Worm (Caenorhabditis elegans): Measurements from ENCODE around the gene ZC262.7.

DNA sequence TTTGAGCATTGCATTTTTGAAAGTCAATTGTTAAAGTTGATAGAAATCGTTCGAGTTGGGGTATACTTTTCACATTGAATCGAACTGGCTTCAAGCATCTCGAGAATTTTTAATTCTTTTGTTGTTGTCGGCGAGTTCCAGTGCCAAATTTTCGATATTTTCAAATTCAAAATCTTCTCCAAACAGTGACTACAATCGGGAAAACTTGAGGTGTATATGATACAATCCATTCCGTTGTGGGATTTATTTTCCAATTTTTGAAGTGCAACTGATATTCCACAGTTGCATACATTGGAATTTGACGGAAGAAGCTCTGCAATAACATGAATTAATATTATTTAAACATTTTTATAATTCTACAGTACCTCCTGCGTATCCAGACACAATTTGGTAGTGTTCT, 38.3 kb downstream of the ZC262.7 start:
- TF ChIP-seq mdl-1 (tag; optimal IDR thresholded peaks at IDR 0.05) (no peak), pqm-1 (tag; optimal IDR thresholded peaks at IDR 0.05) (no peak), fkh-10 (GFP tag; optimal IDR thresholded peaks at IDR 0.05) (no peak), snpc-4 (tag; optimal IDR thresholded peaks at IDR 0.05) (no peak), unc-130 (tag; optimal IDR thresholded peaks at IDR 0.05) (no peak), pag-3 (tag; optimal IDR thresholded peaks at IDR 0.05; ENCODE audit: borderline replicate concordance, insufficient read depth) (no peak), nhr-77 (tag; optimal IDR thresholded peaks at IDR 0.05) (no peak), jun-1 (tag; optimal IDR thresholded peaks at IDR 0.05) (no peak)

All from whole organism, L1 larva.